Worm (Caenorhabditis elegans) whole organism, late embryonic: ENCODE results near the gene ZK470.4.

Experiments used
- ceh-34 ChIP-seq: sonication (generic microtip); optimal IDR thresholded peaks from 2 replicates; lab custom pipeline; 2016; ENCODE audit warnings: mild to moderate bottlenecking, missing genetic modification characterization, missing compliant biosample characterization
- fkh-6 ChIP-seq: sonication (generic microtip); optimal IDR thresholded peaks from 2 replicates; lab custom pipeline; 2016; ENCODE audit warnings: missing genetic modification characterization, missing compliant biosample characterization
- sox-4 ChIP-seq: sonication (generic microtip); optimal IDR thresholded peaks from 2 replicates; lab custom pipeline; 2017; ENCODE audit warnings: mild to moderate bottlenecking, missing genetic modification characterization, inconsistent platforms, missing compliant biosample characterization
- unc-55 ChIP-seq: sonication (generic microtip); optimal IDR thresholded peaks from 2 replicates; lab custom pipeline; 2017; ENCODE audit warnings: missing biosample characterization, missing genetic modification reagents, missing genetic modification characterization
- zip-5 ChIP-seq: sonication (generic microtip); optimal IDR thresholded peaks from 2 replicates; lab custom pipeline; 2016; ENCODE audit warnings: missing genetic modification characterization, missing compliant biosample characterization

- no peak for TF ChIP-seq zip-5
- TF ChIP-seq unc-55 (GFP tag; lab: Kevin White, UChicago): no peak
- no peak for TF ChIP-seq sox-4 (tag; lab: Kevin White, UChicago)
- no peak for TF ChIP-seq fkh-6 (tag; lab: Kevin White, UChicago)
- no peak for TF ChIP-seq ceh-34 (tag; lab: Kevin White, UChicago)
Measured at ce11 chrX:4154784-4155183, 15.2 kb upstream of the ZK470.4 start.
